Fruit fly (Drosophila melanogaster): ENCODE data around the gene arm.

arm gene

dm6 chrX:1900123-1900818 lies at the start of gene arm:
arm (minus strand) TSS chrX:1900646.
- TF ChIP-seq CG8478 (optimal IDR thresholded peaks at IDR 0.05) = no peak
- TF ChIP-seq EcR (GFP tag; optimal IDR thresholded peaks at IDR 0.05) = no peak
- no peak for TF ChIP-seq Dll (optimal IDR thresholded peaks at IDR 0.05)
- TF ChIP-seq psq (optimal IDR thresholded peaks at IDR 0.05) = no peak
- no peak for TF ChIP-seq usp (GFP tag; optimal IDR thresholded peaks at IDR 0.05)
- no peak for TF ChIP-seq pan (optimal IDR thresholded peaks at IDR 0.05)

dm6 chrX:1949598-1949997 lies 49.2 kb upstream of the arm start:
- TF ChIP-seq usp (GFP tag; optimal IDR thresholded peaks at IDR 0.05) = no peak
- TF ChIP-seq EcR (GFP tag; optimal IDR thresholded peaks at IDR 0.05) = peak; percentile 5 to 27

dm6 chrX:1948508-1949065 lies 48.1 kb upstream of the arm start:
- no peak for TF ChIP-seq Dll (optimal IDR thresholded peaks at IDR 0.05)
- no peak for TF ChIP-seq psq (optimal IDR thresholded peaks at IDR 0.05)

dm6 chrX:1947900-1948374 lies 47.5 kb upstream of the arm start:
- TF ChIP-seq EcR (GFP tag; optimal IDR thresholded peaks at IDR 0.05) = peak; percentile 88 to 97
- TF ChIP-seq Dll (optimal IDR thresholded peaks at IDR 0.05) = peak; percentile 58
- no peak for TF ChIP-seq CG8478 (optimal IDR thresholded peaks at IDR 0.05)
- no peak for TF ChIP-seq pan (optimal IDR thresholded peaks at IDR 0.05)

dm6 chrX:1947178-1947872 lies 46.9 kb upstream of the arm start:
- TF ChIP-seq psq (optimal IDR thresholded peaks at IDR 0.05) (no peak), pan (optimal IDR thresholded peaks at IDR 0.05) (no peak), EcR (GFP tag; optimal IDR thresholded peaks at IDR 0.05) (peak; percentile 73 to 93)

- TF ChIP-seq CG8478 (optimal IDR thresholded peaks at IDR 0.05) (no peak), EcR (GFP tag; optimal IDR thresholded peaks at IDR 0.05) (peak; percentile 83 to 88), Dll (optimal IDR thresholded peaks at IDR 0.05) (no peak)
Measured at dm6 chrX:1945241-1945640, 44.8 kb upstream of the arm start.

dm6 chrX:1944245-1945114 lies 44.0 kb upstream of the arm start:
- TF ChIP-seq CG8478 (optimal IDR thresholded peaks at IDR 0.05) (no peak), psq (optimal IDR thresholded peaks at IDR 0.05) (no peak), EcR (GFP tag; optimal IDR thresholded peaks at IDR 0.05) (peak; percentile 53 to 70), usp (GFP tag; optimal IDR thresholded peaks at IDR 0.05) (no peak)

- TF ChIP-seq CG8478 (optimal IDR thresholded peaks at IDR 0.05) = peak; percentile 2
- TF ChIP-seq EcR (GFP tag; optimal IDR thresholded peaks at IDR 0.05) = peak; percentile 89 to 94
- no peak for TF ChIP-seq usp (GFP tag; optimal IDR thresholded peaks at IDR 0.05)
- peak; percentile 69 for TF ChIP-seq Dll (optimal IDR thresholded peaks at IDR 0.05)
Measured at dm6 chrX:1943337-1944244, 43.1 kb upstream of the arm start.

- TF ChIP-seq EcR (GFP tag; optimal IDR thresholded peaks at IDR 0.05) = peak; percentile 53 to 92
- TF ChIP-seq pan (optimal IDR thresholded peaks at IDR 0.05) = no peak
- no peak for TF ChIP-seq CG8478 (optimal IDR thresholded peaks at IDR 0.05)
- peak; percentile 24 for TF ChIP-seq Dll (optimal IDR thresholded peaks at IDR 0.05)
Measured at dm6 chrX:1941669-1942092, 41.2 kb upstream of the arm start, which contains the start of gene Hr4. Hr4 (plus strand) TSS chrX:1941940.

dm6 chrX:1940020-1940419 lies 39.6 kb upstream of the arm start, which contains the start of the genes CG3857 and CG3587:
CG3857 (minus strand) TSS chrX:1940040.
CG3587 (plus strand) TSS chrX:1940307.
- TF ChIP-seq Dll (optimal IDR thresholded peaks at IDR 0.05) = no peak
- no peak for TF ChIP-seq EcR (GFP tag; optimal IDR thresholded peaks at IDR 0.05)
- no peak for TF ChIP-seq pan (optimal IDR thresholded peaks at IDR 0.05)
- no peak for TF ChIP-seq usp (GFP tag; optimal IDR thresholded peaks at IDR 0.05)
- no peak for TF ChIP-seq CG8478 (optimal IDR thresholded peaks at IDR 0.05)
- no peak for TF ChIP-seq psq (optimal IDR thresholded peaks at IDR 0.05)

dm6 chrX:1927473-1928306 lies 27.2 kb upstream of the arm start, which contains the start of gene CG11596:
CG11596 (plus strand) TSS chrX:1927683.
- TF ChIP-seq usp (GFP tag; optimal IDR thresholded peaks at IDR 0.05) (no peak), psq (optimal IDR thresholded peaks at IDR 0.05) (no peak), pan (optimal IDR thresholded peaks at IDR 0.05) (no peak), EcR (GFP tag; optimal IDR thresholded peaks at IDR 0.05) (no peak), Dll (optimal IDR thresholded peaks at IDR 0.05) (no peak), CG8478 (optimal IDR thresholded peaks at IDR 0.05) (no peak)
